Fruit fly (Drosophila melanogaster) whole organism, pupa: ENCODE data around the gene CG14357.
A peak's percentile ranks its signal among the peaks of the same experiment; 100 is the strongest.

Experiments
- CG10348 ChIP-seq: fragments of 200-800 bp; sonication (Bioruptor generic); IDR thresholded peaks from 2 replicates; pipeline ENCODE4 v1.3.6; 2022; ENCODE audit warnings: missing biosample characterization, missing genetic modification characterization
- CG12605 ChIP-seq: fragments of 200-800 bp; sonication (Bioruptor generic); IDR thresholded peaks from 2 replicates; pipeline ENCODE4 v1.3.6; 2022; ENCODE audit warnings: missing biosample characterization, missing genetic modification characterization
- CG13204 ChIP-seq: fragments of 200-800 bp; sonication (Bioruptor generic); optimal IDR thresholded peaks from 2 replicates; lab custom pipeline; 2018; ENCODE audit warnings: missing biosample characterization, mild to moderate bottlenecking, missing genetic modification characterization, moderate library complexity
- CG14655 ChIP-seq: fragments of 200-800 bp; sonication (Bioruptor generic); optimal IDR thresholded peaks from 3 replicates; lab custom pipeline; 2017; ENCODE audit warnings: mild to moderate bottlenecking, missing biosample characterization, missing genetic modification reagents, missing genetic modification characterization
- CG15710 ChIP-seq: fragments of 200-800 bp; sonication (Bioruptor generic); optimal IDR thresholded peaks from 2 replicates; lab custom pipeline; 2018; ENCODE audit warnings: missing biosample characterization, mild to moderate bottlenecking, missing genetic modification characterization, moderate library complexity
- CG17806 ChIP-seq: fragments of 200-800 bp; sonication (Bioruptor generic); optimal IDR thresholded peaks from 2 replicates; lab custom pipeline; 2018; ENCODE audit warnings: missing biosample characterization, mild to moderate bottlenecking, missing genetic modification characterization, moderate library complexity
- CG32121 ChIP-seq: fragments of 200-800 bp; sonication (Bioruptor generic); IDR thresholded peaks from 2 replicates; pipeline ENCODE4 v1.3.6; 2022; ENCODE audit warnings: missing biosample characterization, missing genetic modification characterization
- CG34367 ChIP-seq: fragments of 200-800 bp; sonication (Bioruptor generic); optimal IDR thresholded peaks from 2 replicates; lab custom pipeline; 2018; ENCODE audit warnings: missing biosample characterization, mild to moderate bottlenecking, missing genetic modification characterization
- CG4496 ChIP-seq: fragments of 200-800 bp; sonication (Bioruptor generic); IDR thresholded peaks from 3 replicates; pipeline ENCODE4 v1.3.6; 2022; ENCODE audit warnings: missing biosample characterization, missing genetic modification characterization
- CG8159 ChIP-seq: fragments of 200-800 bp; sonication (Bioruptor generic); optimal IDR thresholded peaks from 3 replicates; lab custom pipeline; 2018; ENCODE audit warnings: missing biosample characterization, mild to moderate bottlenecking, missing genetic modification characterization, moderate library complexity
- CG8301 ChIP-seq: fragments of 200-800 bp; sonication (Bioruptor generic); optimal IDR thresholded peaks from 2 replicates; lab custom pipeline; 2018; ENCODE audit warnings: missing biosample characterization, mild to moderate bottlenecking, missing genetic modification characterization
- CG9948 ChIP-seq: fragments of 200-800 bp; sonication (Bioruptor generic); optimal IDR thresholded peaks from 2 replicates; lab custom pipeline; 2018; ENCODE audit warnings: missing biosample characterization, mild to moderate bottlenecking, missing genetic modification characterization, moderate library complexity
- D1 ChIP-seq: fragments of 200-800 bp; sonication (Bioruptor generic); optimal IDR thresholded peaks from 2 replicates; lab custom pipeline; 2018; ENCODE audit warnings: missing biosample characterization, mild to moderate bottlenecking, missing genetic modification characterization, moderate library complexity
- EcR ChIP-seq: fragments of 200-800 bp; sonication (Bioruptor generic); optimal IDR thresholded peaks from 3 replicates; lab custom pipeline; 2019; ENCODE audit warnings: missing biosample characterization, missing genetic modification characterization, mild to moderate bottlenecking, moderate library complexity, missing genetic modification reagents
- Ets98B ChIP-seq: fragments of 200-800 bp; sonication (Bioruptor generic); IDR thresholded peaks from 2 replicates; pipeline ENCODE4 v1.3.6; 2022; ENCODE audit warnings: missing biosample characterization, missing genetic modification characterization
- Pif1A ChIP-seq: fragments of 200-800 bp; sonication (Bioruptor generic); optimal IDR thresholded peaks from 3 replicates; lab custom pipeline; 2016; ENCODE audit warnings: missing biosample characterization, missing genetic modification characterization
- Pif1B ChIP-seq: fragments of 200-800 bp; sonication (Bioruptor generic); optimal IDR thresholded peaks from 3 replicates; lab custom pipeline; 2016; ENCODE audit warnings: missing biosample characterization, missing genetic modification characterization
- Snoo ChIP-seq: fragments of 200-800 bp; sonication (Bioruptor generic); optimal IDR thresholded peaks from 3 replicates; lab custom pipeline; 2017; ENCODE audit warnings: missing biosample characterization, mild to moderate bottlenecking, missing genetic modification characterization, inconsistent platforms
- fd96Ca ChIP-seq: fragments of 200-800 bp; sonication (Bioruptor generic); IDR thresholded peaks from 3 replicates; pipeline ENCODE4 v1.3.6; 2022; ENCODE audit warnings: missing biosample characterization, missing genetic modification characterization
- gl ChIP-seq: fragments of 200-800 bp; sonication (Bioruptor generic); optimal IDR thresholded peaks from 2 replicates; lab custom pipeline; 2018; ENCODE audit warnings: missing biosample characterization, mild to moderate bottlenecking, missing genetic modification characterization
- rn ChIP-seq: fragments of 200-800 bp; sonication (Bioruptor generic); IDR thresholded peaks from 2 replicates; pipeline ENCODE4 v1.3.6; 2022; ENCODE audit warnings: missing biosample characterization, missing genetic modification characterization

Gene CG14357

DNA sequence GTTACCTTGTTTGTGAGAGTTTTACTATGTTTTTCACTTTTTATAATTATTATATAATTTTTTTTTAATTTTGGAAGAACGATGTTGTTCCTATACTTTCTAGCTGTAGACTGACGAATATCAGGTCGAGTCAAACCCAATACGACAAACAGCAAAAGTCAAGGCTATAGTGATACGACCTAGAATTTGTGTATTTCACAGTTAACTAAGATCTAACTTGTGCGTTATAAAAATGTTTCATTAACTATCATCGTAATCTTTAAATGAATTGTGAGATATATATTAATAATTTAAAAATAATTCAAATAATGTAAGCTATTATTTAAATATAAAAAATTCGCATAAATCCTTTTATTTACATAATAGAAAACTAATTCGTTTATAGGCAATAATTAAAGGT, 14.0 kb downstream of the CG14357 start, which contains the start of gene CG9920:
Gene CG9920, minus strand, starts transcription at position 101 of the 400 bp plus-strand sequence.
- TF ChIP-seq CG8159 (tag; lab: Kevin White, UChicago) (no peak), EcR (GFP tag; lab: Kevin White, UChicago) (no peak), Pif1B (GFP tag; lab: Kevin White, UChicago) (no peak), CG9948 (tag; lab: Kevin White, UChicago) (no peak), CG10348 (GFP tag; lab: Robert Waterston, UW) (no peak), D1 (tag; lab: Kevin White, UChicago) (no peak), Ets98B (no peak), CG8301 (tag; lab: Kevin White, UChicago) (no peak), Snoo (tag; lab: Kevin White, UChicago) (no peak), CG12605 (GFP tag; lab: Robert Waterston, UW) (no peak), fd96Ca (GFP tag; lab: Robert Waterston, UW) (no peak), CG32121 (GFP tag; lab: Robert Waterston, UW) (no peak), CG17806 (tag; lab: Kevin White, UChicago) (no peak)

dm6 chr3R:14096792-14097191, 15.2 kb downstream of the CG14357 start, which contains the start of gene CCHa1:
CCHa1 (minus strand) TSS chr3R:14096835.
- TF ChIP-seq EcR (GFP tag; lab: Kevin White, UChicago) (no peak), CG34367 (tag; lab: Kevin White, UChicago) (no peak), CG12605 (GFP tag; lab: Robert Waterston, UW) (0 out of 2 replicates have a peak, but pooled peaks have one; percentile 19), CG8159 (tag; lab: Kevin White, UChicago) (no peak), CG13204 (GFP tag; lab: Kevin White, UChicago) (no peak), Pif1A (GFP tag; lab: Kevin White, UChicago) (no peak)

DNA sequence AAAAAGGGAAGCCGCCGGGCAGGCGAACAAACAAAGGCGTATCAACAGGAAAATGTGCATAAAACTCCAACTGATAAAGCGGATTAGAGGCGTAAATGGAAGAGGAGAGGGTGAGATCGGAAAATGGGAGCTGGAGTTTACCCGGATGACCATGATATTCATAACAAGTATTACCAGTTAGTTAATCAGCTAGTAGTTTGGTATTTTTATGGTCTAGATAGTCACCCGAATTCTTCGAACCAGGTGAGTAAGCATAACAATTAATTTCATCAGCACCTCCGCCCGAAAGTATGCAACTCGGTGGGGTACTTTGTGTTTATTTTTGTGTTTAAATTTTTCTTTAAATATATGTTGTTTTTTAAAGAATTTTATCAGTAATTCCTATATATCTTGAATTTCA, 16.1 kb downstream of the CG14357 start:
- TF ChIP-seq CG12605 (GFP tag; lab: Robert Waterston, UW) (no peak), Snoo (tag; lab: Kevin White, UChicago) (no peak), CG13204 (GFP tag; lab: Kevin White, UChicago) (no peak), D1 (tag; lab: Kevin White, UChicago) (no peak), CG9948 (tag; lab: Kevin White, UChicago) (no peak), Ets98B (no peak), gl (tag; lab: Kevin White, UChicago) (no peak), EcR (GFP tag; lab: Kevin White, UChicago) (no peak), CG10348 (GFP tag; lab: Robert Waterston, UW) (no peak), fd96Ca (GFP tag; lab: Robert Waterston, UW) (no peak), CG32121 (GFP tag; lab: Robert Waterston, UW) (no peak), CG15710 (tag; lab: Kevin White, UChicago) (no peak), rn (GFP tag; lab: Robert Waterston, UW) (no peak), CG34367 (tag; lab: Kevin White, UChicago) (no peak), Pif1A (GFP tag; lab: Kevin White, UChicago) (no peak), CG17806 (tag; lab: Kevin White, UChicago) (no peak), Pif1B (GFP tag; lab: Kevin White, UChicago) (no peak), CG8301 (tag; lab: Kevin White, UChicago) (no peak)

DNA sequence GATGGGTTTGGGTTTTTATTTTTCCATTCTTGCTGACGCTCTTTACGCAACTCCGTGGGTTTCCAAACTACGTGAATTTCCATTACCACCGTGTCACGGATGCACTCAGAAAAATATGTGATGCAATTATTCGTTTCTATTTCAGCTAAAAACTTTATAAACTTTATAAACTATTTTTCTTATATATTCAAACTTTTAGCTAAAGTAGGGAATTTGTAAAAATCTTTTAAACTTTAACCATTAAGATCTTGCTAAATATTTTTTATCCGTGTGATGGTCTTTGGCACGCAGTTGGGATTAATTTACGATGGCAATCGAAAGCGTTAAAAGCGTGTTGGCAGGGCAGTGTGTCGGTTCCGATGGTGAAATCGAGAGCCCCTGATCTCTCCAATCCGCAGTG, 16.5 kb downstream of the CG14357 start:
- no peak for TF ChIP-seq CG8159 (tag; lab: Kevin White, UChicago)
- TF ChIP-seq CG32121 (GFP tag; lab: Robert Waterston, UW), result no peak
- no peak for TF ChIP-seq CG9948 (tag; lab: Kevin White, UChicago)
- TF ChIP-seq Pif1A (GFP tag; lab: Kevin White, UChicago), result no peak
- no peak for TF ChIP-seq D1 (tag; lab: Kevin White, UChicago)

DNA sequence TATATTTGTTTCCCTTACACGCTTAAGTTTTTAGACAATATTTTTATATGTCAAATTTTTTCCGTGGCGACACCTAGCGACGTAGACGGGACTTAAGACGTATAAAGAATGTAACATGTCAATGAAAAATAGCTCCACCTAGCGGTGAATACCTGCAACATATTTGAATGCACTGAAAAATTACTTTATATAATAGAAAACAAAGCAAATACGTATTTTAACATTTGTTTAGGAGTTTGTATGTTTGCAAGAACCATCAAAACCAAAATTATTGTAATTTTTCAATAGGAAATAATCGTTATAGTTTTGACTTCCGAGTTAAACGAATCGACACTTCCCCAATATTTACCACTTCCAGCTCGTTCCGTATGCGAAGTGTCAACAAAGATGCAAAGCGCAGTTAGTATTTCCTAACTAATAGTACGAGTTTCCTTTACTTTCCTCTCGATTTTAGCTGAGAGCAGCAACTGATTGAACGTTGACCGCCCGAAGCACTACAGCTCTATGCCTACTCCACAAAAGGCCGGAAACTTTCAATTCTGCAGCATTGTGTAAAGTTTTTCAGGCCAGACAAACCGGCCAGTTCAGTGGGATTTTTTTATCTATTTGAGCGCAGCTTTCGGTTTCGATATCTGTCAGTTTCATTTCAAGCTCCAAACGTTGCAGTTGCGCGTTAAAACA, 22.9 kb downstream of the CG14357 start, which contains the start of gene Npc2b:
Gene Npc2b, plus strand, starts transcription at position 631 of the 681 bp plus-strand sequence.
- TF ChIP-seq fd96Ca (GFP tag; lab: Robert Waterston, UW) (no peak), CG34367 (tag; lab: Kevin White, UChicago) (peak; percentile 24), EcR (GFP tag; lab: Kevin White, UChicago) (no peak), CG8301 (tag; lab: Kevin White, UChicago) (peak; percentile 60), CG17806 (tag; lab: Kevin White, UChicago) (peak; percentile 52), CG8159 (tag; lab: Kevin White, UChicago) (peak; percentile 40), Pif1B (GFP tag; lab: Kevin White, UChicago) (peak; percentile 30), CG4496 (GFP tag; lab: Robert Waterston, UW) (no peak), Pif1A (GFP tag; lab: Kevin White, UChicago) (peak; percentile 34), D1 (tag; lab: Kevin White, UChicago) (peak; percentile 75), Snoo (tag; lab: Kevin White, UChicago) (peak; percentile 15), CG10348 (GFP tag; lab: Robert Waterston, UW) (no peak), CG9948 (tag; lab: Kevin White, UChicago) (peak; percentile 22), CG14655 (GFP tag; lab: Kevin White, UChicago) (peak; percentile 36), CG13204 (GFP tag; lab: Kevin White, UChicago) (no peak)
